Fruit fly (Drosophila melanogaster): ENCODE data around the gene ND-51.
A peak's percentile ranks its signal among the peaks of the same experiment; 100 is the strongest.

ND-51 gene

DNA sequence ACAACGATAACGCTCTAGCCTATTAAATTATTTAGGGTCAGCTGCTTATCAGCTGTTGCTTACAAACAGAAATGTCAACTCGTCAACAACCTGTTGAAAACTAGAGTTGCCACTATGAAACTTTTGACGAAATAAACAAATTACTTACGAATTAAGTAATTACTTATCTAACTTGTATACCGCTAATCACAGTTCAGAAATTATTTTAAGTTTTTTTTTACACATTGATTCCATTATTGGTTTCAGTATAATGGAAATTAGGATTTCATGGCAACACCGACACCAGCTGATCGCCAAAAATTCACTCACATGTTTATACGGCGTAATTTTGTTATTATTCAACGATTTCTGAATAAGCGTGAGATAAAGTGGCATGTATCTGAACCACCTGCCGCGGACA lies 24.7 kb downstream of the ND-51 start, which contains the start of the genes CG9117 and CG31643 (continued):
- peak; percentile 99 for TF ChIP-seq trem (tag; optimal IDR thresholded peaks at IDR 0.05)
- TF ChIP-seq HLH4C (GFP tag; IDR thresholded peaks at IDR 0.05; ENCODE audit: partially characterized antibody), result no peak
- TF ChIP-seq Dll (GFP tag; IDR thresholded peaks at IDR 0.05; ENCODE audit: partially characterized antibody), result peak; percentile 53; the same call in 1 of the 4 replicates
- no peak for TF ChIP-seq CG10565 (GFP tag; optimal IDR thresholded peaks at IDR 0.05)
- peak; percentile 32 for TF ChIP-seq nom (GFP tag; optimal IDR thresholded peaks at IDR 0.05)
- TF ChIP-seq salm (tag; optimal IDR thresholded peaks at IDR 0.05), result no peak
- no peak for TF ChIP-seq CG17612 (GFP tag; IDR thresholded peaks at IDR 0.05)
- peak; percentile 38 for TF ChIP-seq tin (GFP tag; optimal IDR thresholded peaks at IDR 0.05)
- no peak for TF ChIP-seq bowl (GFP tag; IDR thresholded peaks at IDR 0.05)
- no peak for TF ChIP-seq CG18011 (GFP tag; optimal IDR thresholded peaks at IDR 0.05)
- TF ChIP-seq odd (GFP tag; optimal IDR thresholded peaks at IDR 0.05), result no peak
- no peak for TF ChIP-seq CG7987 (GFP tag; optimal IDR thresholded peaks at IDR 0.05)
- TF ChIP-seq Eip74EF (GFP tag; optimal IDR thresholded peaks at IDR 0.05), result no peak
- no peak for TF ChIP-seq CG18599 (GFP tag; optimal IDR thresholded peaks at IDR 0.05)
- peak; percentile 57 for TF ChIP-seq az2 (GFP tag; optimal IDR thresholded peaks at IDR 0.05)
- no peak for TF ChIP-seq CG8765 (GFP tag; IDR thresholded peaks at IDR 0.05)
- TF ChIP-seq unpg (GFP tag; optimal IDR thresholded peaks at IDR 0.05), result no peak
- peak; percentile 48 for TF ChIP-seq dmrt11E (tag; optimal IDR thresholded peaks at IDR 0.05)
- no peak for TF ChIP-seq yki (optimal IDR thresholded peaks at IDR 0.05)
- TF ChIP-seq CG7556 (GFP tag; optimal IDR thresholded peaks at IDR 0.05), result peak; percentile 26
- TF ChIP-seq CG2678 (tag; optimal IDR thresholded peaks at IDR 0.05), result no peak
- TF ChIP-seq inv (GFP tag; IDR thresholded peaks at IDR 0.05; ENCODE audit: partially characterized antibody), result no peak
- no peak for TF ChIP-seq ttk (GFP tag; IDR thresholded peaks at IDR 0.05)
- TF ChIP-seq CG7271 (tag; optimal IDR thresholded peaks at IDR 0.05), result peak; percentile 35
- TF ChIP-seq CG10543 (GFP tag; optimal IDR thresholded peaks at IDR 0.05), result no peak
- TF ChIP-seq aop (GFP tag; IDR thresholded peaks at IDR 0.05), result no peak
- peak; percentile 8 for TF ChIP-seq CG30020 (tag; optimal IDR thresholded peaks at IDR 0.05)
- peak; percentile 31; the same call in 1 of the 2 replicates for TF ChIP-seq CG17328 (GFP tag; IDR thresholded peaks at IDR 0.05)
- peak; percentile 58 for TF ChIP-seq shn (GFP tag; optimal IDR thresholded peaks at IDR 0.05)
- no peak for TF ChIP-seq ato (GFP tag; IDR thresholded peaks at IDR 0.05; ENCODE audit: partially characterized antibody)
- TF ChIP-seq sens (GFP tag), result peak; percentile 97
- TF ChIP-seq Opbp (GFP tag; IDR thresholded peaks at IDR 0.05; ENCODE audit: partially characterized antibody), result no peak
- TF ChIP-seq CG14014 (GFP tag; IDR thresholded peaks at IDR 0.05), result no peak
- TF ChIP-seq CG32767 (GFP tag; IDR thresholded peaks at IDR 0.05), result no peak
- TF ChIP-seq da (GFP tag; optimal IDR thresholded peaks at IDR 0.05), result no peak
- TF ChIP-seq Pdp1 (GFP tag; optimal IDR thresholded peaks at IDR 0.05), result peak; percentile 71 to 83
- no peak for TF ChIP-seq dati (GFP tag; IDR thresholded peaks at IDR 0.05)
- no peak for TF ChIP-seq crol (GFP tag; IDR thresholded peaks at IDR 0.05)
- TF ChIP-seq CG1647 (GFP tag; optimal IDR thresholded peaks at IDR 0.05), result no peak
- TF ChIP-seq E2f2 (GFP tag; IDR thresholded peaks at IDR 0.05), result peak; percentile 28
- peak; percentile 49 for TF ChIP-seq CG4820 (GFP tag; optimal IDR thresholded peaks at IDR 0.05)
- peak; percentile 35 for TF ChIP-seq CG10366 (GFP tag; IDR thresholded peaks at IDR 0.05)
- 0 out of 2 replicates have a peak, but pooled peaks have one; percentile 35 for TF ChIP-seq Awh (GFP tag; IDR thresholded peaks at IDR 0.05)
- no peak for TF ChIP-seq Hmx (GFP tag; optimal IDR thresholded peaks at IDR 0.05)
- TF ChIP-seq CG1832 (GFP tag; optimal IDR thresholded peaks at IDR 0.05), result no peak
- TF ChIP-seq ci (GFP tag; IDR thresholded peaks at IDR 0.05), result 0 out of 3 replicates have a peak, but pooled peaks have one; percentile 31
- TF ChIP-seq wek (GFP tag; optimal IDR thresholded peaks at IDR 0.05), result no peak
- peak; percentile 61 for TF ChIP-seq CG17359 (tag; optimal IDR thresholded peaks at IDR 0.05)
- peak; percentile 28 for TF ChIP-seq Fer2 (tag; optimal IDR thresholded peaks at IDR 0.05)
- TF ChIP-seq CG3163 (GFP tag; optimal IDR thresholded peaks at IDR 0.05), result no peak
- TF ChIP-seq zen (tag; optimal IDR thresholded peaks at IDR 0.05), result peak; percentile 26
